Worm (Caenorhabditis elegans) whole organism, young adult: ENCODE results near the gene mrpl-40.
A peak's percentile ranks its signal among the peaks of the same experiment; 100 is the strongest.

Experiments
- B0019.2 ChIP-seq: fragments of 200-800 bp; sonication (Bioruptor generic); conservative IDR thresholded peaks from 2 replicates; pipeline ENCODE4 v1.3.6; 2022; ENCODE audit warnings: missing genetic modification reagents, missing genetic modification characterization, missing compliant biosample characterization
- B0336.3 ChIP-seq: fragments of 200-800 bp; sonication (Bioruptor generic); IDR thresholded peaks from 2 replicates; pipeline ENCODE4 v1.3.6; 2022; ENCODE audit warnings: missing genetic modification characterization, missing compliant biosample characterization
- C17E4.6 ChIP-seq: fragments of 200-800 bp; sonication (Bioruptor generic); IDR thresholded peaks from 2 replicates; pipeline ENCODE4 v1.3.6; 2022; ENCODE audit warnings: missing genetic modification reagents, missing genetic modification characterization, missing compliant biosample characterization
- D2030.7 ChIP-seq: fragments of 200-800 bp; sonication (Bioruptor generic); IDR thresholded peaks from 2 replicates; pipeline ENCODE4 v1.3.6; 2022; ENCODE audit warnings: missing genetic modification reagents, missing genetic modification characterization, missing compliant biosample characterization
- F22D6.2 ChIP-seq: sonication (generic microtip); optimal IDR thresholded peaks from 2 replicates; lab custom pipeline; 2016; ENCODE audit warnings: mild to moderate bottlenecking, missing genetic modification characterization, missing compliant biosample characterization
- F33H1.4 ChIP-seq: fragments of 200-800 bp; sonication (Bioruptor generic); IDR thresholded peaks from 2 replicates; pipeline ENCODE4 v1.3.6; 2022; ENCODE audit warnings: missing genetic modification reagents, missing genetic modification characterization, missing compliant biosample characterization
- K11D2.4 ChIP-seq: fragments of 200-800 bp; sonication (Bioruptor generic); IDR thresholded peaks from 2 replicates; pipeline ENCODE4 v1.3.6; 2022; ENCODE audit warnings: missing genetic modification reagents, missing genetic modification characterization, missing compliant biosample characterization
- Y56A3A.18 ChIP-seq: fragments of 200-800 bp; sonication (Bioruptor generic); IDR thresholded peaks from 2 replicates; pipeline ENCODE4 v1.3.6; 2022; ENCODE audit warnings: missing genetic modification reagents, missing genetic modification characterization, missing compliant biosample characterization
- Y67H2A.10 ChIP-seq: fragments of 200-800 bp; sonication (Bioruptor generic); conservative IDR thresholded peaks from 2 replicates; pipeline ENCODE4 v1.3.6; 2022; ENCODE audit warnings: missing genetic modification reagents, missing genetic modification characterization, missing compliant biosample characterization
- akir-1 ChIP-seq: fragments of 200-800 bp; sonication (Bioruptor generic); optimal IDR thresholded peaks from 2 replicates; lab custom pipeline; 2018; ENCODE audit warnings: mild to moderate bottlenecking, missing genetic modification characterization, moderate library complexity, missing compliant biosample characterization
- ama-1 ChIP-seq, 3 experiments: fragments of 150-350 bp in 1 of 3; sonication (generic microtip) in 2 of 3; optimal IDR thresholded peaks; 2 replicates each; lab custom pipeline; 2014 to 2018; ENCODE audit warnings: missing biosample characterization in 2 of 3, missing genetic modification characterization in 2 of 3, missing genetic modification reagents in 2 of 3
- aptf-2 ChIP-seq: fragments of 200-800 bp; sonication (Bioruptor generic); conservative IDR thresholded peaks from 2 replicates; pipeline ENCODE4 v1.3.6; 2022; ENCODE audit warnings: missing genetic modification reagents, missing genetic modification characterization, missing compliant biosample characterization
- attf-6 ChIP-seq: fragments of 200-800 bp; sonication (Bioruptor generic); IDR thresholded peaks from 2 replicates; pipeline ENCODE4 v1.3.6; 2022; ENCODE audit warnings: missing genetic modification reagents, missing genetic modification characterization, missing compliant biosample characterization
- ceh-100 ChIP-seq: fragments of 200-800 bp; sonication (Bioruptor generic); IDR thresholded peaks from 2 replicates; pipeline ENCODE4 v1.3.6; 2022; ENCODE audit warnings: missing genetic modification reagents, missing genetic modification characterization, missing compliant biosample characterization
- chd-7 ChIP-seq: sonication (generic microtip); optimal IDR thresholded peaks from 2 replicates; lab custom pipeline; 2016; ENCODE audit warnings: mild to moderate bottlenecking, missing genetic modification characterization, moderate library complexity, missing compliant biosample characterization
- dpl-1 ChIP-seq: fragments of 150-350 bp; optimal IDR thresholded peaks from 2 replicates; lab custom pipeline; 2014; ENCODE audit warnings: missing biosample characterization, missing genetic modification reagents, missing genetic modification characterization
- ets-4 ChIP-seq: fragments of 200-800 bp; sonication (Bioruptor generic); optimal IDR thresholded peaks from 2 replicates; lab custom pipeline; 2018; ENCODE audit warnings: mild to moderate bottlenecking, missing genetic modification characterization, missing compliant biosample characterization
- hlh-12 ChIP-seq: sonication (generic microtip); optimal IDR thresholded peaks from 2 replicates; lab custom pipeline; 2016; ENCODE audit warnings: missing genetic modification characterization, missing compliant biosample characterization
- hmg-1.2 ChIP-seq: fragments of 200-800 bp; sonication (Bioruptor generic); IDR thresholded peaks from 2 replicates; pipeline ENCODE4 v1.3.6; 2022; ENCODE audit warnings: missing genetic modification reagents, missing genetic modification characterization, missing compliant biosample characterization
- lin-26 ChIP-seq: fragments of 200-800 bp; sonication (Bioruptor generic); IDR thresholded peaks from 2 replicates; pipeline ENCODE4 v1.3.6; 2022; ENCODE audit warnings: missing genetic modification reagents, missing genetic modification characterization, missing compliant biosample characterization
- madf-6 ChIP-seq: fragments of 200-800 bp; sonication (Bioruptor generic); IDR thresholded peaks from 2 replicates; pipeline ENCODE4 v1.3.6; 2022; ENCODE audit warnings: missing genetic modification reagents, missing genetic modification characterization, missing compliant biosample characterization
- mel-28 ChIP-seq: sonication (generic microtip); optimal IDR thresholded peaks from 2 replicates; lab custom pipeline; 2016; ENCODE audit warnings: borderline replicate concordance, mild to moderate bottlenecking, missing genetic modification characterization, missing compliant biosample characterization
- mes-4 ChIP-seq: sonication (generic microtip); optimal IDR thresholded peaks from 2 replicates; lab custom pipeline; 2016; ENCODE audit warnings: missing genotype, missing genetic modification characterization, missing compliant biosample characterization
- nfya-2 ChIP-seq: fragments of 200-800 bp; sonication (Bioruptor generic); IDR thresholded peaks from 2 replicates; pipeline ENCODE4 v1.3.6; 2022; ENCODE audit warnings: missing genetic modification reagents, missing genetic modification characterization, missing compliant biosample characterization
- nfyb-1 ChIP-seq: fragments of 200-800 bp; sonication (Bioruptor generic); IDR thresholded peaks from 2 replicates; pipeline ENCODE4 v1.3.6; 2022; ENCODE audit warnings: missing genetic modification reagents, missing genetic modification characterization, missing compliant biosample characterization
- nhr-80 ChIP-seq: sonication (generic microtip); optimal IDR thresholded peaks from 2 replicates; lab custom pipeline; 2016; ENCODE audit warnings: missing genetic modification characterization, missing compliant biosample characterization
- nhr-90 ChIP-seq: sonication (generic microtip); optimal IDR thresholded peaks from 2 replicates; lab custom pipeline; 2016; ENCODE audit warnings: missing genotype, mild to moderate bottlenecking, missing genetic modification characterization, missing compliant biosample characterization
- rcor-1 ChIP-seq: fragments of 200-800 bp; sonication (Bioruptor generic); IDR thresholded peaks from 2 replicates; pipeline ENCODE4 v1.3.6; 2022; ENCODE audit warnings: missing genetic modification reagents, missing genetic modification characterization, missing compliant biosample characterization
- sea-2 ChIP-seq: fragments of 200-800 bp; sonication (Bioruptor generic); IDR thresholded peaks from 2 replicates; pipeline ENCODE4 v1.3.6; 2022; ENCODE audit warnings: missing genetic modification characterization, missing compliant biosample characterization
- snpc-1.1 ChIP-seq: sonication (generic microtip); optimal IDR thresholded peaks from 2 replicates; lab custom pipeline; 2017; ENCODE audit warnings: missing genetic modification characterization, mild to moderate bottlenecking, missing compliant biosample characterization, antibody characterized with exemption, moderate library complexity, missing genotype, missing genetic modification reagents; ENCODE audit not compliant: insufficient read depth
- snpc-1.3 ChIP-seq: sonication (generic microtip); optimal IDR thresholded peaks from 2 replicates; lab custom pipeline; 2017; ENCODE audit warnings: missing genetic modification characterization, mild to moderate bottlenecking, missing compliant biosample characterization, antibody characterized with exemption, moderate library complexity, missing genotype, missing genetic modification reagents; ENCODE audit not compliant: insufficient read depth
- snpc-4 ChIP-seq, 5 experiments: fragments of 150-350 bp in 1 of 5; sonication (generic microtip) in 4 of 5; optimal IDR thresholded peaks; 2 replicates each; lab custom pipeline; 2014 to 2018; ENCODE audit warnings: missing genetic modification characterization in 5 of 5, missing biosample characterization in 3 of 5, antibody characterized with exemption in 2 of 5, mild to moderate bottlenecking in 2 of 5, missing compliant biosample characterization in 2 of 5, missing genotype in 2 of 5, moderate library complexity in 2 of 5, missing genetic modification reagents in 1 of 5
- zfh-2 ChIP-seq: fragments of 200-800 bp; sonication (Bioruptor generic); conservative IDR thresholded peaks from 2 replicates; pipeline ENCODE4 v1.3.6; 2022; ENCODE audit warnings: missing genetic modification reagents, missing genetic modification characterization, missing compliant biosample characterization
- ztf-25 ChIP-seq: fragments of 200-800 bp; sonication (Bioruptor generic); IDR thresholded peaks from 2 replicates; pipeline ENCODE4 v1.3.6; 2022; ENCODE audit warnings: missing genetic modification reagents, missing genetic modification characterization, missing compliant biosample characterization
- ztf-26 ChIP-seq: sonication (generic microtip); optimal IDR thresholded peaks from 2 replicates; lab custom pipeline; 2017; ENCODE audit warnings: missing genetic modification characterization, missing compliant biosample characterization
- ztf-28 ChIP-seq: fragments of 200-800 bp; sonication (Bioruptor generic); IDR thresholded peaks from 2 replicates; pipeline ENCODE4 v1.3.6; 2022; ENCODE audit warnings: missing genetic modification reagents, missing genetic modification characterization, missing compliant biosample characterization

The mrpl-40 gene

ce11 chrIII:89155-89554 is 1.8 kb downstream of the mrpl-40 start (continued):
- TF ChIP-seq C17E4.6, result peak; percentile 71
- TF ChIP-seq hmg-1.2 (GFP tag; lab: Robert Waterston, UW), result peak; percentile 70
- no peak for TF ChIP-seq K11D2.4
- no peak for TF ChIP-seq aptf-2 (GFP tag; lab: Robert Waterston, UW)
- no peak for TF ChIP-seq ztf-26 (tag; lab: Kevin White, UChicago)
- peak; percentile 86 for TF ChIP-seq lin-26 (GFP tag; lab: Robert Waterston, UW)
- no peak for TF ChIP-seq Y67H2A.10
- TF ChIP-seq akir-1 (GFP tag; lab: Kevin White, UChicago), result no peak
- peak; percentile 40 for TF ChIP-seq chd-7 (tag; lab: Kevin White, UChicago)
- no peak for TF ChIP-seq ama-1 (optimal IDR thresholded peaks at IDR 0.05; lab: Kevin White, UChicago)
- TF ChIP-seq ama-1 (GFP tag; optimal IDR thresholded peaks at IDR 0.05; lab: Kevin White, UChicago), result peak; percentile 46 to 81
- TF ChIP-seq Y56A3A.18, result peak; percentile 83; the same call in 1 of the 2 replicates
- peak; percentile 67 for TF ChIP-seq nhr-90 (tag; lab: Kevin White, UChicago)
- peak; percentile 76 for TF ChIP-seq B0336.3 (GFP tag; lab: Robert Waterston, UW)
- peak; percentile 37; the same call in 1 of the 2 replicates for TF ChIP-seq F33H1.4 (GFP tag; lab: Robert Waterston, UW)
- TF ChIP-seq madf-6 (GFP tag; lab: Robert Waterston, UW), result peak; percentile 75
- TF ChIP-seq nfya-2 (GFP tag; lab: Robert Waterston, UW), result peak; percentile 71; the same call in 1 of the 2 replicates
- TF ChIP-seq nfyb-1 (GFP tag; lab: Robert Waterston, UW), result peak; percentile 35; the same call in 1 of the 2 replicates
- TF ChIP-seq snpc-1.3 (tag; lab: Kevin White, UChicago), result peak; percentile 85
- TF ChIP-seq dpl-1, result no peak
- peak; percentile 91 for TF ChIP-seq D2030.7 (GFP tag; lab: Robert Waterston, UW)
- no peak for TF ChIP-seq zfh-2 (GFP tag; lab: Robert Waterston, UW)
- peak; percentile 49 for TF ChIP-seq snpc-4 (GFP tag; optimal IDR thresholded peaks at IDR 0.05; lab: Kevin White, UChicago)
- TF ChIP-seq snpc-4 (tag; optimal IDR thresholded peaks at IDR 0.05; lab: Kevin White, UChicago), result peak in 3 of 4 experiments; percentile 49 to 67 (median 61)
- TF ChIP-seq mes-4 (tag; lab: Kevin White, UChicago), result peak; percentile 8
- TF ChIP-seq mel-28 (tag; lab: Kevin White, UChicago), result no peak
- peak; percentile 5 for TF ChIP-seq F22D6.2
- TF ChIP-seq ztf-25 (GFP tag; lab: Robert Waterston, UW), result peak; percentile 86
- no peak for TF ChIP-seq hlh-12
- TF ChIP-seq snpc-1.1, result peak; percentile 16
- 0 out of 2 replicates have a peak, but pooled peaks have one; percentile 55 for TF ChIP-seq attf-6 (GFP tag; lab: Robert Waterston, UW)
- peak; percentile 62 for TF ChIP-seq ceh-100
- no peak for TF ChIP-seq sea-2
- no peak for TF ChIP-seq ztf-28 (GFP tag; lab: Robert Waterston, UW)

ce11 chrIII:92247-92646 is 4.9 kb downstream of the mrpl-40 start:
- TF ChIP-seq ets-4 (GFP tag; lab: Kevin White, UChicago) (no peak), B0336.3 (GFP tag; lab: Robert Waterston, UW) (no peak), nhr-80 (no peak), B0019.2 (GFP tag; lab: Robert Waterston, UW) (no peak), rcor-1 (no peak), hmg-1.2 (GFP tag; lab: Robert Waterston, UW) (no peak), sea-2 (no peak)
